Worm (Caenorhabditis elegans) whole organism, L4 larva: ENCODE measurements around the gene Y17G7B.17.
A peak's percentile ranks its signal among the peaks of the same experiment; 100 is the strongest.

Experiments
- F37D6.2 ChIP-seq: sonication (generic microtip); optimal IDR thresholded peaks from 2 replicates; lab custom pipeline; 2016; ENCODE audit warnings: mild to moderate bottlenecking, missing genetic modification characterization, missing compliant biosample characterization
- F49E8.2 ChIP-seq: sonication (generic microtip); optimal IDR thresholded peaks from 2 replicates; lab custom pipeline; 2016; ENCODE audit warnings: missing compliant biosample characterization, mild to moderate bottlenecking, missing genetic modification characterization, borderline replicate concordance
- R02D3.7 ChIP-seq: fragments of 150-350 bp; sonication (generic microtip); optimal IDR thresholded peaks from 3 replicates; lab custom pipeline; 2014; ENCODE audit warnings: missing biosample characterization, missing genetic modification characterization
- T20F7.1 ChIP-seq: fragments of 200-800 bp; sonication (Bioruptor generic); optimal IDR thresholded peaks from 2 replicates; lab custom pipeline; 2018; ENCODE audit warnings: mild to moderate bottlenecking, missing genetic modification characterization, missing compliant biosample characterization
- Y105C5A.15 ChIP-seq: fragments of 200-800 bp; sonication (Bioruptor generic); IDR thresholded peaks from 2 replicates; pipeline ENCODE4 v1.3.6; 2022; ENCODE audit warnings: missing genetic modification characterization, missing compliant biosample characterization
- Y48G9A.11 ChIP-seq: fragments of 200-800 bp; sonication (Bioruptor generic); IDR thresholded peaks from 2 replicates; pipeline ENCODE4 v1.3.6; 2022; ENCODE audit warnings: missing genetic modification reagents, missing genetic modification characterization, missing compliant biosample characterization
- ZK337.2 ChIP-seq: fragments of 200-800 bp; sonication (Bioruptor generic); IDR thresholded peaks from 2 replicates; pipeline ENCODE4 v1.3.6; 2022; ENCODE audit warnings: missing genetic modification reagents, missing genetic modification characterization, missing compliant biosample characterization
- ceh-20 ChIP-seq: fragments of 200-800 bp; sonication (Bioruptor generic); IDR thresholded peaks from 2 replicates; pipeline ENCODE4 v1.3.6; 2022; ENCODE audit warnings: missing genetic modification reagents, missing genetic modification characterization, missing compliant biosample characterization
- ceh-28 ChIP-seq: fragments of 150-350 bp; optimal IDR thresholded peaks from 2 replicates; lab custom pipeline; 2014; ENCODE audit warnings: missing biosample characterization, missing genetic modification reagents, missing genetic modification characterization
- ceh-32 ChIP-seq: sonication (generic microtip); optimal IDR thresholded peaks from 2 replicates; lab custom pipeline; 2016; ENCODE audit warnings: mild to moderate bottlenecking, missing genetic modification characterization, missing compliant biosample characterization; ENCODE audit not compliant: poor library complexity
- ceh-62 ChIP-seq: sonication (generic microtip); optimal IDR thresholded peaks from 2 replicates; lab custom pipeline; 2017; ENCODE audit warnings: missing biosample characterization, missing genetic modification characterization
- daf-16 ChIP-seq, 3 experiments: sonication (generic microtip); optimal IDR thresholded peaks; 2 replicates each; lab custom pipeline; 2016 to 2017; ENCODE audit warnings: missing genetic modification characterization in 3 of 3, missing genetic modification reagents in 3 of 3, mild to moderate bottlenecking in 2 of 3, missing compliant biosample characterization in 2 of 3, missing biosample characterization in 1 of 3, moderate library complexity in 1 of 3
- daf-19 ChIP-seq: fragments of 200-800 bp; sonication (Bioruptor generic); conservative IDR thresholded peaks from 2 replicates; pipeline ENCODE4 v1.3.6; 2022; ENCODE audit warnings: missing genetic modification characterization, missing compliant biosample characterization
- duxl-1 ChIP-seq: sonication (generic microtip); optimal IDR thresholded peaks from 2 replicates; lab custom pipeline; 2016; ENCODE audit warnings: mild to moderate bottlenecking, missing genetic modification characterization, moderate library complexity, missing compliant biosample characterization; ENCODE audit not compliant: poor library complexity
- egl-43 ChIP-seq: fragments of 200-800 bp; sonication (Bioruptor generic); IDR thresholded peaks from 2 replicates; pipeline ENCODE4 v1.3.6; 2022; ENCODE audit warnings: missing genetic modification reagents, missing genetic modification characterization, missing compliant biosample characterization
- fos-1 ChIP-seq: fragments of 150-350 bp; optimal IDR thresholded peaks from 2 replicates; lab custom pipeline; 2014; ENCODE audit warnings: missing biosample characterization, missing genetic modification characterization
- hif-1 ChIP-seq, 2 experiments: sonication (generic microtip); optimal IDR thresholded peaks; 2 replicates each; lab custom pipeline; 2016 to 2017; ENCODE audit warnings: missing compliant biosample characterization in 2 of 2, missing genetic modification characterization in 2 of 2, missing genetic modification reagents in 2 of 2, missing genotype in 2 of 2, mild to moderate bottlenecking in 1 of 2
- hlh-30 ChIP-seq: sonication (generic microtip); optimal IDR thresholded peaks from 2 replicates; lab custom pipeline; 2017; ENCODE audit warnings: antibody characterized with exemption, mild to moderate bottlenecking, missing genetic modification characterization, missing compliant biosample characterization; ENCODE audit not compliant: insufficient read depth
- jun-1 ChIP-seq: fragments of 150-350 bp; optimal IDR thresholded peaks from 2 replicates; lab custom pipeline; 2014; ENCODE audit warnings: missing biosample characterization, missing genetic modification reagents, missing genetic modification characterization
- lin-1 ChIP-seq: fragments of 200-800 bp; sonication (Bioruptor generic); IDR thresholded peaks from 2 replicates; pipeline ENCODE4 v1.3.6; 2022; ENCODE audit warnings: missing genetic modification reagents, missing genetic modification characterization, missing compliant biosample characterization
- lin-13 ChIP-seq: fragments of 150-350 bp; optimal IDR thresholded peaks from 2 replicates; lab custom pipeline; 2014; ENCODE audit warnings: missing biosample characterization, missing genetic modification reagents, missing genetic modification characterization
- lin-15B ChIP-seq: fragments of 150-350 bp; sonication (generic microtip); optimal IDR thresholded peaks from 3 replicates; lab custom pipeline; 2014; ENCODE audit warnings: missing biosample characterization, missing genetic modification characterization
- lin-38 ChIP-seq: fragments of 200-800 bp; sonication (Bioruptor generic); IDR thresholded peaks from 2 replicates; pipeline ENCODE4 v1.3.6; 2022; ENCODE audit warnings: missing genetic modification reagents, missing genetic modification characterization, missing compliant biosample characterization
- lin-39 ChIP-seq: fragments of 150-350 bp; optimal IDR thresholded peaks from 2 replicates; lab custom pipeline; 2014; ENCODE audit warnings: missing biosample characterization, missing genetic modification reagents, missing genetic modification characterization
- lsy-2 ChIP-seq, 2 experiments: fragments of 150-350 bp in 1 of 2; sonication (generic microtip) in 1 of 2; optimal IDR thresholded peaks; 2 replicates each; lab custom pipeline; 2014 to 2017; ENCODE audit warnings: missing biosample characterization in 2 of 2, missing genetic modification characterization in 2 of 2
- madf-5 ChIP-seq, 2 experiments: fragments of 200-800 bp; sonication (Bioruptor generic); IDR thresholded peaks; 2 replicates each; pipeline ENCODE4 v1.3.6; 2022; ENCODE audit warnings: missing compliant biosample characterization in 2 of 2, missing genetic modification characterization in 2 of 2
- madf-9 ChIP-seq: fragments of 200-800 bp; sonication (Bioruptor generic); conservative IDR thresholded peaks from 2 replicates; pipeline ENCODE4 v1.3.6; 2022; ENCODE audit warnings: missing genetic modification reagents, missing genetic modification characterization, missing compliant biosample characterization
- mdl-1 ChIP-seq, 2 experiments: fragments of 150-350 bp in 1 of 2; sonication (generic microtip) in 1 of 2; optimal IDR thresholded peaks; 2 replicates each; lab custom pipeline; 2014 to 2017; ENCODE audit warnings: missing biosample characterization in 2 of 2, missing genetic modification characterization in 2 of 2
- mdt-29 ChIP-seq: fragments of 200-800 bp; sonication (Bioruptor generic); IDR thresholded peaks from 2 replicates; pipeline ENCODE4 v1.3.6; 2022; ENCODE audit warnings: missing genetic modification reagents, missing genetic modification characterization, missing compliant biosample characterization
- mes-2 ChIP-seq: sonication (generic microtip); optimal IDR thresholded peaks from 2 replicates; lab custom pipeline; 2016; ENCODE audit warnings: missing genotype, mild to moderate bottlenecking, missing genetic modification characterization, missing compliant biosample characterization; ENCODE audit not compliant: poor library complexity, severe bottlenecking
- mxl-2 ChIP-seq: fragments of 200-800 bp; sonication (Bioruptor generic); conservative IDR thresholded peaks from 2 replicates; pipeline ENCODE4 v1.3.6; 2022; ENCODE audit warnings: missing genetic modification reagents, missing genetic modification characterization, missing compliant biosample characterization
- mxl-3 ChIP-seq: fragments of 200-800 bp; sonication (Bioruptor generic); optimal IDR thresholded peaks from 2 replicates; lab custom pipeline; 2018; ENCODE audit warnings: mild to moderate bottlenecking, missing genetic modification characterization, missing compliant biosample characterization
- nhr-102 ChIP-seq: sonication (generic microtip); optimal IDR thresholded peaks from 2 replicates; lab custom pipeline; 2016; ENCODE audit warnings: mild to moderate bottlenecking, missing genetic modification characterization, moderate library complexity, missing compliant biosample characterization
- nhr-237 ChIP-seq: sonication (generic microtip); optimal IDR thresholded peaks from 2 replicates; lab custom pipeline; 2017; ENCODE audit warnings: missing biosample characterization, missing genetic modification characterization
- nhr-42 ChIP-seq: fragments of 200-800 bp; sonication (Bioruptor generic); IDR thresholded peaks from 2 replicates; pipeline ENCODE4 v1.3.6; 2022; ENCODE audit warnings: missing genetic modification characterization, missing compliant biosample characterization
- nhr-6 ChIP-seq: fragments of 150-350 bp; optimal IDR thresholded peaks from 2 replicates; lab custom pipeline; 2014; ENCODE audit warnings: missing biosample characterization, missing genetic modification characterization
- pqm-1 ChIP-seq: sonication (generic microtip); optimal IDR thresholded peaks from 2 replicates; lab custom pipeline; 2017; ENCODE audit warnings: missing biosample characterization, missing genetic modification characterization
- rbr-2 ChIP-seq: sonication (generic microtip); optimal IDR thresholded peaks from 2 replicates; lab custom pipeline; 2016; ENCODE audit warnings: missing genotype, missing genetic modification characterization, missing compliant biosample characterization
- set-16 ChIP-seq: fragments of 200-800 bp; sonication (Bioruptor generic); IDR thresholded peaks from 2 replicates; pipeline ENCODE4 v1.3.6; 2022; ENCODE audit warnings: missing genetic modification reagents, missing genetic modification characterization, missing compliant biosample characterization
- skn-1 ChIP-seq: fragments of 150-350 bp; optimal IDR thresholded peaks from 2 replicates; lab custom pipeline; 2014; ENCODE audit warnings: missing biosample characterization, missing genetic modification characterization
- snpc-1.2 ChIP-seq: fragments of 200-800 bp; sonication (Bioruptor generic); IDR thresholded peaks from 2 replicates; pipeline ENCODE4 v1.3.6; 2022; ENCODE audit warnings: missing genetic modification reagents, missing genetic modification characterization, missing compliant biosample characterization
- spr-1 ChIP-seq: sonication (generic microtip); optimal IDR thresholded peaks from 2 replicates; lab custom pipeline; 2016; ENCODE audit warnings: mild to moderate bottlenecking, missing genetic modification characterization, missing compliant biosample characterization
- tra-1 ChIP-seq: fragments of 200-800 bp; sonication (Bioruptor generic); IDR thresholded peaks from 2 replicates; pipeline ENCODE4 v1.3.6; 2022; ENCODE audit warnings: missing genetic modification reagents, missing genetic modification characterization, missing compliant biosample characterization
- unc-62 ChIP-seq, 3 experiments: fragments of 150-350 bp in 1 of 3; sonication (generic microtip); optimal IDR thresholded peaks in 2 of 3; peaks in 1 of 3; 1 replicate in 1 of 3; 2 replicates in 2 of 3; lab custom pipeline; 2014 to 2017; ENCODE audit warnings: missing biosample characterization in 3 of 3, missing genetic modification characterization in 3 of 3, missing genetic modification reagents in 3 of 3, missing genotype in 1 of 3
- vab-7 ChIP-seq: fragments of 200-800 bp; sonication (Bioruptor generic); IDR thresholded peaks from 2 replicates; pipeline ENCODE4 v1.3.6; 2022; ENCODE audit warnings: missing genetic modification reagents, missing genetic modification characterization, missing compliant biosample characterization
- zag-1 ChIP-seq: fragments of 150-350 bp; optimal IDR thresholded peaks from 2 replicates; lab custom pipeline; 2014; ENCODE audit warnings: missing biosample characterization, missing genetic modification characterization
- zfp-2 ChIP-seq: sonication (generic microtip); optimal IDR thresholded peaks from 2 replicates; lab custom pipeline; 2016; ENCODE audit warnings: mild to moderate bottlenecking, missing genetic modification characterization, missing compliant biosample characterization
- zip-11 ChIP-seq: fragments of 200-800 bp; sonication (Bioruptor generic); IDR thresholded peaks from 2 replicates; pipeline ENCODE4 v1.3.6; 2022; ENCODE audit warnings: missing genetic modification characterization, missing compliant biosample characterization
- zip-2 ChIP-seq: fragments of 150-350 bp; optimal IDR thresholded peaks from 2 replicates; lab custom pipeline; 2014; ENCODE audit warnings: missing biosample characterization, missing genetic modification characterization
- ztf-7 ChIP-seq: fragments of 150-350 bp; optimal IDR thresholded peaks from 2 replicates; lab custom pipeline; 2014; ENCODE audit warnings: missing biosample characterization, missing genetic modification characterization

Y17G7B.17 gene

DNA sequence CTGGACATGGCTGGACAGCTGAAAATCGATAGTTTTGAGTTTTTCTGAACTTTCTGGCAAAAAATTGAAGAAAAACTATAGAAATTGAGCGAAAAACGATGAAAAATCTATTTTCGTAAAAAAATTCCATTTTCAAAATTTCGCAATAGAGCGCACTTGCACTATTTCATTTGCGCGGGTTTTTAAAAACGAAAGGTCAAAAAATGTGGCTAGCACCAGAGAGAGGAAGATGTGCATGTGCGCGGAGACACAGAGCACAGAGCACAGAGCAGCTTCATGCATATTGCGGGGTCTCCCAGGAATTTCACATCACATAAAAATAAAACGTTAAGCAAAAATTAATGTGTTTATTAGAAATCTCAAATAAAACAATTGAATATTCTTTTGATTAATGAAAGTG, 8.1 kb upstream of the Y17G7B.17 start, which contains the start of gene Y17G7B.18:
Y17G7B.18 (minus strand) TSS at position 18 of the 400 bp plus-strand sequence.
- no peak for TF ChIP-seq nhr-6
- TF ChIP-seq madf-5 (GFP tag; IDR thresholded peaks at IDR 0.05; lab: Robert Waterston, UW): no peak
- no peak for TF ChIP-seq lin-15B (tag; lab: Kevin White, UChicago)
- TF ChIP-seq lin-39 (tag; lab: Kevin White, UChicago): no peak
- TF ChIP-seq zfp-2 (tag; lab: Kevin White, UChicago): no peak
- TF ChIP-seq mxl-2 (GFP tag; lab: Robert Waterston, UW): no peak
- TF ChIP-seq nhr-237 (tag; lab: Kevin White, UChicago): no peak
- no peak for TF ChIP-seq Y105C5A.15 (GFP tag; lab: Robert Waterston, UW)
- TF ChIP-seq mdt-29 (GFP tag; lab: Robert Waterston, UW): 0 out of 2 replicates have a peak, but pooled peaks have one; percentile 21
- no peak for TF ChIP-seq ceh-28
- no peak for TF ChIP-seq Y48G9A.11 (GFP tag; lab: Robert Waterston, UW)
- TF ChIP-seq set-16 (GFP tag; lab: Robert Waterston, UW): 0 out of 2 replicates have a peak, but pooled peaks have one; percentile 3
- no peak for TF ChIP-seq lin-1 (GFP tag; lab: Robert Waterston, UW)
- TF ChIP-seq ztf-7 (tag; lab: Kevin White, UChicago): no peak
- TF ChIP-seq zip-11: no peak
- no peak for TF ChIP-seq duxl-1 (tag; lab: Kevin White, UChicago)
- no peak for TF ChIP-seq daf-16 (GFP tag; optimal IDR thresholded peaks at IDR 0.05; lab: Kevin White, UChicago)
- no peak for TF ChIP-seq daf-16 (tag; optimal IDR thresholded peaks at IDR 0.05; lab: Kevin White, UChicago)
- TF ChIP-seq nhr-42 (GFP tag; lab: Robert Waterston, UW): no peak
- TF ChIP-seq T20F7.1: no peak
- TF ChIP-seq jun-1 (tag; lab: Kevin White, UChicago): no peak
- peak; percentile 1 for TF ChIP-seq F37D6.2 (tag; lab: Kevin White, UChicago)
- no peak for TF ChIP-seq fos-1 (tag; lab: Kevin White, UChicago)
- TF ChIP-seq zip-2 (tag; lab: Kevin White, UChicago): no peak
- peak in 1 of 2 experiments; percentile 87 for TF ChIP-seq unc-62 (GFP tag; optimal IDR thresholded peaks at IDR 0.05 in 1 of 2; lab: Kevin White, UChicago)
- TF ChIP-seq unc-62 (tag; optimal IDR thresholded peaks at IDR 0.05; lab: Kevin White, UChicago): no peak
- TF ChIP-seq R02D3.7: no peak
- no peak for TF ChIP-seq mxl-3 (GFP tag; lab: Kevin White, UChicago)
- no peak for TF ChIP-seq ceh-62
- no peak for TF ChIP-seq pqm-1 (tag; lab: Kevin White, UChicago)
- TF ChIP-seq skn-1 (tag; lab: Kevin White, UChicago): no peak
- TF ChIP-seq lin-38 (GFP tag; lab: Robert Waterston, UW): peak; percentile 98
- peak in 1 of 2 experiments; percentile 83 for TF ChIP-seq lsy-2 (tag; optimal IDR thresholded peaks at IDR 0.05; lab: Kevin White, UChicago)
- peak in 1 of 2 experiments; percentile 52 for TF ChIP-seq mdl-1 (tag; optimal IDR thresholded peaks at IDR 0.05; lab: Kevin White, UChicago)
- no peak for TF ChIP-seq ceh-20 (GFP tag; lab: Robert Waterston, UW)
- peak in 1 of 2 experiments; percentile 6 for TF ChIP-seq hif-1 (tag; optimal IDR thresholded peaks at IDR 0.05; lab: Kevin White, UChicago)
- TF ChIP-seq rbr-2: peak; percentile 48
- no peak for TF ChIP-seq ceh-32 (tag; lab: Kevin White, UChicago)
- TF ChIP-seq hlh-30 (tag; lab: Kevin White, UChicago): peak; percentile 66
- no peak for TF ChIP-seq zag-1
- no peak for TF ChIP-seq lin-13
- no peak for TF ChIP-seq tra-1 (GFP tag; lab: Robert Waterston, UW)
- no peak for TF ChIP-seq vab-7 (GFP tag; lab: Robert Waterston, UW)
- TF ChIP-seq F49E8.2 (tag; lab: Kevin White, UChicago): no peak
- no peak for TF ChIP-seq nhr-102 (tag; lab: Kevin White, UChicago)
- TF ChIP-seq mes-2 (tag; lab: Kevin White, UChicago): peak; percentile 63
- TF ChIP-seq ZK337.2: no peak
- no peak for TF ChIP-seq madf-9 (GFP tag; lab: Robert Waterston, UW)
- no peak for TF ChIP-seq egl-43 (GFP tag; lab: Robert Waterston, UW)
- TF ChIP-seq daf-19 (GFP tag; lab: Robert Waterston, UW): no peak
- no peak for TF ChIP-seq spr-1 (tag; lab: Kevin White, UChicago)
- no peak for TF ChIP-seq snpc-1.2 (GFP tag; lab: Robert Waterston, UW)
